Fruit fly (Drosophila melanogaster) whole organism: ENCODE measurements around the gene brv2.

ENCODE experiments used
- EcR ChIP-seq, 2 experiments: fragments of >200 bp; optimal IDR thresholded peaks; 2 replicates each; lab custom pipeline; 2017; ENCODE audit warnings: missing biosample characterization in 2 of 2, missing genetic modification characterization in 2 of 2, missing genetic modification reagents in 2 of 2
- psq ChIP-seq: fragments of >200 bp; optimal IDR thresholded peaks from 2 replicates; lab custom pipeline; 2017

dm6 chr3L:17310509-17310908, 34.0 kb downstream of the brv2 start:
- TF ChIP-seq EcR (GFP tag; optimal IDR thresholded peaks at IDR 0.05; lab: Kevin White, UChicago) (no peak), psq (lab: Kevin White, UChicago) (no peak)
